Worm (Caenorhabditis elegans): ENCODE data around the gene T06C12.11.

DNA sequence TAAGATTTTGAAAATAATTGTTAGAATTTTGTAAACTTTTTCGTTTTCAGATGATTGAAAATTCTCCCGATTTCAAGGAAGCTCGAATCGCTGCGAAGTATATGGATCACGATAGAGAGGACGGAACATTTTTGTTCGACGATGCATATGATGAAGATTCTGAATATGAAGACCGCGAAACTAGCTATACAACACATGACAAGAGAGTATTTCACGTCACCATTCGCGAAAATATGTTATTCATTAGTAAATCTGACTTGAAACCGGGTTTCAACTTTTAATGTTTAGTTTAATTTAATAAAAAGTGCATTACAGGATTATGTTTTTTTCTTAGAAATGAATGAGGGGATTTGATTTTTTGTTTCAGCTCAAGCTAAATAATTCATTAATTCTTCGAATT, 22.4 kb upstream of the T06C12.11 start, which contains the start of gene str-57:
- no peak for TF ChIP-seq drap-1 (GFP tag; optimal IDR thresholded peaks at IDR 0.05)
- TF ChIP-seq lsy-2 (tag; optimal IDR thresholded peaks at IDR 0.05), result no peak
- TF ChIP-seq pha-4 (tag; optimal IDR thresholded peaks at IDR 0.05), result no peak
- no peak for TF ChIP-seq snpc-4 (tag; optimal IDR thresholded peaks at IDR 0.05)
- no peak for TF ChIP-seq nhr-76 (tag; optimal IDR thresholded peaks at IDR 0.05)
- TF ChIP-seq ham-2 (GFP tag; optimal IDR thresholded peaks at IDR 0.05), result no peak
- TF ChIP-seq blmp-1 (tag; optimal IDR thresholded peaks at IDR 0.05), result no peak
- no peak for TF ChIP-seq elt-3 (tag; optimal IDR thresholded peaks at IDR 0.05)
